Fruit fly (Drosophila melanogaster): ENCODE results near the gene peg.

dm6 chr3R:20985592-20985991, 38.4 kb downstream of the peg start:
- TF ChIP-seq CTCF (optimal IDR thresholded peaks at IDR 0.05) (no peak), CG8478 (optimal IDR thresholded peaks at IDR 0.05) (no peak)

Measured in S2 (cell line).